Fruit fly (Drosophila melanogaster): Measurements from ENCODE around the gene r2d2.

r2d2 gene

dm6 chr2L:7841244-7841643 is 41.3 kb downstream of the r2d2 start (continued):
- no peak for TF ChIP-seq CG9139 (GFP tag; optimal IDR thresholded peaks at IDR 0.05)
- no peak for TF ChIP-seq CG3032 (tag; optimal IDR thresholded peaks at IDR 0.05)
- no peak for TF ChIP-seq acj6 (GFP tag; optimal IDR thresholded peaks at IDR 0.05)
- TF ChIP-seq CG31627 (GFP tag; optimal IDR thresholded peaks at IDR 0.05), result peak; percentile 52
- TF ChIP-seq Sox102F (GFP tag; optimal IDR thresholded peaks at IDR 0.05), result peak; percentile 52
- no peak for TF ChIP-seq CG8319 (GFP tag; optimal IDR thresholded peaks at IDR 0.05)

dm6 chr2L:7849472-7849871 is 49.5 kb downstream of the r2d2 start:
- TF ChIP-seq Hr4 (GFP tag; optimal IDR thresholded peaks at IDR 0.05), result no peak
- TF ChIP-seq Hr38 (GFP tag; optimal IDR thresholded peaks at IDR 0.05), result no peak
- no peak for TF ChIP-seq Ets21C (GFP tag; optimal IDR thresholded peaks at IDR 0.05)
- TF ChIP-seq acj6 (GFP tag; optimal IDR thresholded peaks at IDR 0.05), result no peak
- TF ChIP-seq CG10631 (GFP tag; optimal IDR thresholded peaks at IDR 0.05), result peak; percentile 10
- no peak for TF ChIP-seq CG6854 (GFP tag; optimal IDR thresholded peaks at IDR 0.05)
- TF ChIP-seq CG32006 (GFP tag; optimal IDR thresholded peaks at IDR 0.05), result peak; percentile 33
- TF ChIP-seq pdm3 (GFP tag; optimal IDR thresholded peaks at IDR 0.05), result no peak
- peak; percentile 12 for TF ChIP-seq achi (GFP tag; optimal IDR thresholded peaks at IDR 0.05)
- peak; percentile 35; the same call in 1 of the 3 replicates for TF ChIP-seq CG8119 (GFP tag; IDR thresholded peaks at IDR 0.05)
- no peak for TF ChIP-seq Sox14 (GFP tag; optimal IDR thresholded peaks at IDR 0.05)
- no peak for TF ChIP-seq CG7368 (GFP tag; optimal IDR thresholded peaks at IDR 0.05)
- no peak for TF ChIP-seq fd59A (GFP tag; optimal IDR thresholded peaks at IDR 0.05)
- peak; percentile 58 for TF ChIP-seq Eip78C (GFP tag)
- peak; percentile 37; the same call in 1 of the 3 replicates for TF ChIP-seq CG6163 (GFP tag; IDR thresholded peaks at IDR 0.05)
- no peak for TF ChIP-seq dsx (GFP tag; optimal IDR thresholded peaks at IDR 0.05; ENCODE audit: poor library complexity, severe bottlenecking)

- TF ChIP-seq Sox102F (GFP tag; optimal IDR thresholded peaks at IDR 0.05) (no peak), CG8319 (GFP tag; optimal IDR thresholded peaks at IDR 0.05) (no peak), Sox15 (GFP tag; optimal IDR thresholded peaks at IDR 0.05) (no peak), Ets21C (GFP tag; optimal IDR thresholded peaks at IDR 0.05) (no peak), CG7368 (GFP tag; optimal IDR thresholded peaks at IDR 0.05) (no peak), CG32006 (GFP tag; optimal IDR thresholded peaks at IDR 0.05) (no peak), lz (GFP tag; optimal IDR thresholded peaks at IDR 0.05) (no peak), esn (GFP tag; optimal IDR thresholded peaks at IDR 0.05) (no peak), ss (GFP tag; optimal IDR thresholded peaks at IDR 0.05) (no peak), CG6276 (GFP tag; optimal IDR thresholded peaks at IDR 0.05) (no peak), CG6792 (GFP tag; optimal IDR thresholded peaks at IDR 0.05) (no peak), cyc (GFP tag; optimal IDR thresholded peaks at IDR 0.05) (no peak), CG11294 (GFP tag; IDR thresholded peaks at IDR 0.05) (no peak), CG16779 (tag; optimal IDR thresholded peaks at IDR 0.05) (no peak)
These were observed 50.5 kb downstream of the r2d2 start for dm6 chr2L:7850406-7850805.

- TF ChIP-seq CG6163 (GFP tag; IDR thresholded peaks at IDR 0.05) (0 out of 3 replicates have a peak, but pooled peaks have one; percentile 31), CG4318 (GFP tag; optimal IDR thresholded peaks at IDR 0.05) (no peak), Sox15 (GFP tag; optimal IDR thresholded peaks at IDR 0.05) (no peak), salr (GFP tag; optimal IDR thresholded peaks at IDR 0.05) (no peak), Lpt (GFP tag; optimal IDR thresholded peaks at IDR 0.05) (no peak), Sox102F (GFP tag; optimal IDR thresholded peaks at IDR 0.05) (no peak), CG3919 (GFP tag; optimal IDR thresholded peaks at IDR 0.05) (no peak), OdsH (GFP tag; optimal IDR thresholded peaks at IDR 0.05) (no peak), dac (GFP tag; optimal IDR thresholded peaks at IDR 0.05) (no peak), vri (GFP tag; optimal IDR thresholded peaks at IDR 0.05) (no peak), acj6 (GFP tag; optimal IDR thresholded peaks at IDR 0.05) (no peak), CG10669 (GFP tag; optimal IDR thresholded peaks at IDR 0.05) (no peak), svp (GFP tag) (peak; percentile 38), Eip75B (GFP tag; optimal IDR thresholded peaks at IDR 0.05) (no peak), CG10631 (GFP tag; optimal IDR thresholded peaks at IDR 0.05) (peak; percentile 1), CG6276 (GFP tag; optimal IDR thresholded peaks at IDR 0.05) (no peak), CG8119 (GFP tag; IDR thresholded peaks at IDR 0.05) (0 out of 3 replicates have a peak, but pooled peaks have one; percentile 28), CG32006 (GFP tag; optimal IDR thresholded peaks at IDR 0.05) (peak; percentile 19), topi (GFP tag; optimal IDR thresholded peaks at IDR 0.05) (no peak), esn (GFP tag; optimal IDR thresholded peaks at IDR 0.05) (no peak), CG11902 (GFP tag; optimal IDR thresholded peaks at IDR 0.05) (no peak), CG3032 (tag; optimal IDR thresholded peaks at IDR 0.05) (no peak), fd59A (GFP tag; optimal IDR thresholded peaks at IDR 0.05) (no peak), CG31627 (GFP tag; optimal IDR thresholded peaks at IDR 0.05) (no peak), CG1621 (tag; optimal IDR thresholded peaks at IDR 0.05) (no peak), Hr39 (GFP tag; optimal IDR thresholded peaks at IDR 0.05) (no peak), Hr4 (GFP tag; optimal IDR thresholded peaks at IDR 0.05) (peak; percentile 5), pdm3 (GFP tag; optimal IDR thresholded peaks at IDR 0.05) (no peak), CG11294 (GFP tag; IDR thresholded peaks at IDR 0.05) (no peak), Eip78C (GFP tag) (peak; percentile 45)
These were observed 51.7 kb downstream of the r2d2 start for dm6 chr2L:7851609-7852008.
